Worm (Caenorhabditis elegans) whole organism, mixed stage, embryonic: ENCODE data around the gene coh-4.

Source experiments
- snpc-4 ChIP-seq: fragments of 150-350 bp; optimal IDR thresholded peaks from 2 replicates; lab custom pipeline; 2014; ENCODE audit warnings: missing biosample characterization, missing genetic modification characterization
- unc-39 ChIP-seq: fragments of 150-350 bp; optimal IDR thresholded peaks from 2 replicates; lab custom pipeline; 2014; ENCODE audit warnings: missing biosample characterization, missing genetic modification characterization

DNA sequence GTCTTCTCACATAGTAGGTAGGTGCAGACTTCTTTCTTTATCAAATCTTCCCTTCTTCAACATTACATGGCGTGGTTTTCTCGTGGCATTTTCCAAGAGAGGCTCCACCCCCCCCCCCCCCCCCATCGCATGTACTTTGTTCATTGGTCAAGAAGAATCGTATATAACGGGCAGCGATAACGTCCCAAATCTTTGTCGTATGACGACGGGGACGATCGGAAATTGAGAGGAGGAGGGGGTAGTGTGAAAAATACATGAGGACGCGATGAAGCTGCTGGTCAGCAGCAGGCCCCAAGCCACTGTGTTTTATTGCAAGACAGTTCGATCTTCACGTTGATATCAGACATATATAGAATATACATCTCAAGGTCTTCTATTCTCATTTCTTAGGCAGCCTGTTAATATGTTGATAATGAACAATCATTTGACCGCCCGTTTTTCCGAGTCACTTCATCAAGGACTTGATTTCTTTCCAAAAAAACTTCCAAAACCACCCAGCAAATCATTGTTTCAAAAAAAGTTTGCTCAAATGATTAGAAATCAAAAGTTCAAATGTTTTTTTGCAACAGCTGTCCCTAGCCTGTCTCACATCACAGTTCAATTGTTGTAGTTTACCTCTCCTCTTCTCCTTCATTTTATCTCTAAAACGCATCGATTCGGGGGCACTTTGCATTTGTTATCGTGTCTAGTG is 11.2 kb upstream of the coh-4 start:
- TF ChIP-seq snpc-4 (tag; lab: Kevin White, UChicago) (no peak), unc-39 (tag; lab: Kevin White, UChicago) (no peak)
